Worm (Caenorhabditis elegans): ENCODE results near the gene srz-74.

DNA sequence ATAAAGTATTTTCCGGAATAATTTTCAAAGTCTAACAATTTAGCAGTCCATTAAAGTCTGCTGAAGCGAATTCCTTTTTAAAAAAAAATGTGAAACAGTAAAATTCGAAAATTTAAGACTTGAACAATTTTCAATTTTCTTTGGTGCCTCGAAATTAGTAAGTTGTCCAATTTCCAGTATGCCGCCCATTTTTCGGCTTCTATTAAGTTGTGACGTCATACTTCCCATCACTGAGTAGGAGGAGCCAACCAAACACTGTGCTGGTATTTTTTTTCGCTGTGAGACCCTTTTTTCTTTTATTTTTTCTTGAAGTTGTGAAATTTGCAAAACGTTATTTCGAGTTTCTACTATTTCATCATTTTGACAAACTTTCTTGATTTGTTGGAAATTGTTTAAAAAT is 41.3 kb downstream of the srz-74 start:
- no peak for TF ChIP-seq tbp1 (GFP tag; optimal IDR thresholded peaks at IDR 0.05)
- TF ChIP-seq lin-40 (tag; optimal IDR thresholded peaks at IDR 0.05) = no peak
- TF ChIP-seq snpc-4 (GFP tag; optimal IDR thresholded peaks at IDR 0.05) = no peak
- no peak for TF ChIP-seq snpc-4 (tag; optimal IDR thresholded peaks at IDR 0.05)
- TF ChIP-seq ZK185.1 (tag; optimal IDR thresholded peaks at IDR 0.05; ENCODE audit: poor library complexity, severe bottlenecking) = no peak
- TF ChIP-seq F22D6.2 (tag; optimal IDR thresholded peaks at IDR 0.05) = no peak
- no peak for TF ChIP-seq tbx-9 (tag; optimal IDR thresholded peaks at IDR 0.05; ENCODE audit: borderline replicate concordance)
- TF ChIP-seq rec-8 (tag; optimal IDR thresholded peaks at IDR 0.05) = no peak
- TF ChIP-seq ztf-28 (GFP tag; IDR thresholded peaks at IDR 0.05) = no peak
- no peak for TF ChIP-seq ama-1 (optimal IDR thresholded peaks at IDR 0.05)
- no peak for TF ChIP-seq ama-1 (GFP tag; optimal IDR thresholded peaks at IDR 0.05)
- no peak for TF ChIP-seq K11D2.4 (GFP tag; IDR thresholded peaks at IDR 0.05)
